Fruit fly (Drosophila melanogaster) whole organism, embryonic: ENCODE data around the gene CG34298.

Experiments used
- Ada2b ChIP-seq: fragments of 200-800 bp; sonication (Bioruptor generic); IDR thresholded peaks from 2 replicates; pipeline ENCODE4 v1.3.6; 2022; ENCODE audit warnings: missing biosample characterization, missing genetic modification characterization
- Atf6 ChIP-seq: fragments of 200-800 bp; sonication (Bioruptor generic); IDR thresholded peaks from 2 replicates; pipeline ENCODE4 v1.3.6; 2022; ENCODE audit warnings: missing biosample characterization, missing genetic modification characterization
- CG10274 ChIP-seq: fragments of 200-800 bp; sonication (Bioruptor generic); optimal IDR thresholded peaks from 3 replicates; lab custom pipeline; 2017; ENCODE audit warnings: missing biosample characterization, mild to moderate bottlenecking, missing genetic modification characterization
- CG11695 ChIP-seq: fragments of 200-800 bp; sonication (Bioruptor generic); IDR thresholded peaks from 3 replicates; pipeline ENCODE4 v1.3.6; 2022; ENCODE audit warnings: missing biosample characterization, missing genetic modification characterization
- CG12659 ChIP-seq: fragments of 200-800 bp; sonication (Bioruptor generic); optimal IDR thresholded peaks from 3 replicates; lab custom pipeline; 2017; ENCODE audit warnings: mild to moderate bottlenecking, missing biosample characterization, missing genetic modification reagents, missing genetic modification characterization
- CG13624 ChIP-seq: fragments of 200-800 bp; sonication (Bioruptor generic); optimal IDR thresholded peaks from 2 replicates; lab custom pipeline; 2016; ENCODE audit warnings: missing biosample characterization, missing genetic modification characterization
- CG14710 ChIP-seq: fragments of 200-800 bp; sonication (Bioruptor generic); optimal IDR thresholded peaks from 3 replicates; lab custom pipeline; 2019; ENCODE audit warnings: missing biosample characterization, mild to moderate bottlenecking, missing genetic modification characterization, moderate library complexity
- CG18011 ChIP-seq: fragments of 200-800 bp; sonication (Bioruptor generic); optimal IDR thresholded peaks from 2 replicates; lab custom pipeline; 2017; ENCODE audit warnings: missing biosample characterization, missing genetic modification characterization, mild to moderate bottlenecking, moderate library complexity, missing genotype
- CG1832 ChIP-seq: fragments of 200-800 bp; sonication (Bioruptor generic); optimal IDR thresholded peaks from 2 replicates; lab custom pipeline; 2017; ENCODE audit warnings: missing biosample characterization, mild to moderate bottlenecking, missing genetic modification characterization, inconsistent platforms
- CG2678 ChIP-seq: fragments of 200-800 bp; sonication (Bioruptor generic); optimal IDR thresholded peaks from 3 replicates; lab custom pipeline; 2019; ENCODE audit warnings: missing biosample characterization, mild to moderate bottlenecking, missing genetic modification characterization, moderate library complexity
- CG31224 ChIP-seq: fragments of 200-800 bp; sonication (Bioruptor generic); IDR thresholded peaks from 2 replicates; pipeline ENCODE4 v1.3.6; 2022; ENCODE audit warnings: missing biosample characterization, missing genetic modification characterization
- CG32532 ChIP-seq: fragments of 200-800 bp; sonication (Bioruptor generic); IDR thresholded peaks from 2 replicates; pipeline ENCODE4 v1.3.6; 2022; ENCODE audit warnings: missing biosample characterization, missing genetic modification characterization
- CG3281 ChIP-seq: fragments of 200-800 bp; sonication (Bioruptor generic); optimal IDR thresholded peaks from 3 replicates; lab custom pipeline; 2017; ENCODE audit warnings: missing biosample characterization, mild to moderate bottlenecking, missing genetic modification characterization
- CG34422 ChIP-seq: fragments of 200-800 bp; sonication (Bioruptor generic); IDR thresholded peaks from 3 replicates; pipeline ENCODE4 v1.3.6; 2022; ENCODE audit warnings: missing biosample characterization, missing genetic modification characterization
- CG6765 ChIP-seq: fragments of 200-800 bp; sonication (Bioruptor generic); optimal IDR thresholded peaks from 3 replicates; lab custom pipeline; 2017; ENCODE audit warnings: missing biosample characterization, mild to moderate bottlenecking, missing genetic modification characterization
- CG7839 ChIP-seq: fragments of 200-800 bp; sonication (Bioruptor generic); optimal IDR thresholded peaks from 3 replicates; lab custom pipeline; 2018; ENCODE audit warnings: missing biosample characterization, mild to moderate bottlenecking, missing genetic modification characterization, moderate library complexity
- Chrac-16 ChIP-seq: fragments of 200-800 bp; sonication (Bioruptor generic); optimal IDR thresholded peaks from 3 replicates; lab custom pipeline; 2016; ENCODE audit warnings: missing biosample characterization, missing genetic modification characterization
- Fer2 ChIP-seq: fragments of 200-800 bp; sonication (Bioruptor generic); optimal IDR thresholded peaks from 2 replicates; lab custom pipeline; 2018; ENCODE audit warnings: missing biosample characterization, mild to moderate bottlenecking, missing genetic modification characterization, moderate library complexity
- Fer3 ChIP-seq: fragments of 200-800 bp; sonication (Bioruptor generic); optimal IDR thresholded peaks from 2 replicates; lab custom pipeline; 2018; ENCODE audit warnings: missing biosample characterization, mild to moderate bottlenecking, missing genetic modification characterization, moderate library complexity
- Gug ChIP-seq: fragments of 200-800 bp; sonication (Bioruptor generic); IDR thresholded peaks from 4 replicates; pipeline ENCODE4 v1.3.6; 2022; ENCODE audit warnings: missing biosample characterization, missing genetic modification characterization
- H2.0 ChIP-seq: fragments of 200-800 bp; sonication (Bioruptor generic); IDR thresholded peaks from 2 replicates; pipeline ENCODE4 v1.3.6; 2022; ENCODE audit warnings: missing biosample characterization, missing genetic modification characterization
- Myb ChIP-seq: fragments of 200-800 bp; sonication (Bioruptor generic); optimal IDR thresholded peaks from 2 replicates; lab custom pipeline; 2016; ENCODE audit warnings: missing biosample characterization, missing genetic modification characterization
- NFAT ChIP-seq: fragments of 200-800 bp; sonication (Bioruptor generic); IDR thresholded peaks from 2 replicates; pipeline ENCODE4 v1.3.6; 2022; ENCODE audit warnings: missing biosample characterization, missing genetic modification characterization
- Pdp1 ChIP-seq, 2 experiments: fragments of 200-800 bp; sonication (Bioruptor generic); optimal IDR thresholded peaks; 3 replicates each; lab custom pipeline; 2016; ENCODE audit warnings: missing biosample characterization in 2 of 2, missing genetic modification characterization in 2 of 2, mild to moderate bottlenecking in 1 of 2, moderate library complexity in 1 of 2
- Ptx1 ChIP-seq: fragments of 200-800 bp; sonication (Bioruptor generic); IDR thresholded peaks from 2 replicates; pipeline ENCODE4 v1.3.6; 2022; ENCODE audit warnings: missing biosample characterization, missing genetic modification characterization
- Taf1 ChIP-seq: fragments of 200-800 bp; sonication (Bioruptor generic); IDR thresholded peaks from 2 replicates; pipeline ENCODE4 v1.3.6; 2022; ENCODE audit warnings: missing biosample characterization, missing genetic modification characterization
- Xrp1 ChIP-seq: fragments of 200-800 bp; sonication (Bioruptor generic); IDR thresholded peaks from 2 replicates; pipeline ENCODE4 v1.3.6; 2022; ENCODE audit warnings: missing biosample characterization, missing genetic modification characterization
- al ChIP-seq: fragments of 200-800 bp; sonication (Bioruptor generic); IDR thresholded peaks from 2 replicates; pipeline ENCODE4 v1.3.6; 2022; ENCODE audit warnings: missing biosample characterization, missing genetic modification characterization
- ase ChIP-seq: fragments of 200-800 bp; sonication (Bioruptor generic); IDR thresholded peaks from 3 replicates; pipeline ENCODE4 v1.3.6; 2022; ENCODE audit warnings: missing biosample characterization, missing genetic modification characterization
- corto ChIP-seq: fragments of 200-800 bp; sonication (Bioruptor generic); optimal IDR thresholded peaks from 2 replicates; lab custom pipeline; 2016; ENCODE audit warnings: missing biosample characterization, mild to moderate bottlenecking, missing genetic modification characterization, moderate library complexity
- exex ChIP-seq: fragments of 200-800 bp; sonication (Bioruptor generic); optimal IDR thresholded peaks from 4 replicates; lab custom pipeline; 2018; ENCODE audit warnings: missing biosample characterization, mild to moderate bottlenecking, missing genetic modification characterization, moderate library complexity
- h ChIP-seq: fragments of >200 bp; optimal IDR thresholded peaks from 2 replicates; lab custom pipeline; 2017
- hb ChIP-seq: fragments of 200-800 bp; sonication (Bioruptor generic); IDR thresholded peaks from 3 replicates; pipeline ENCODE4 v1.3.6; 2022; ENCODE audit warnings: missing biosample characterization, missing genetic modification characterization; ENCODE audit not compliant: partially characterized antibody
- hkb ChIP-seq, 2 experiments: fragments of 200-800 bp in 1 of 2; fragments of >200 bp in 1 of 2; sonication (Bioruptor generic) in 1 of 2; IDR thresholded peaks in 1 of 2; optimal IDR thresholded peaks in 1 of 2; 2 replicates each; pipeline versions ENCODE4 v1.3.6 to Lab custom; 2017 to 2022; ENCODE audit warnings: missing biosample characterization in 1 of 2, missing genetic modification characterization in 1 of 2
- ind ChIP-seq: fragments of 200-800 bp; sonication (Bioruptor generic); optimal IDR thresholded peaks from 3 replicates; lab custom pipeline; 2016; ENCODE audit warnings: missing biosample characterization, missing genetic modification characterization
- knrl ChIP-seq: fragments of 200-800 bp; sonication (Bioruptor generic); IDR thresholded peaks from 3 replicates; pipeline ENCODE4 v1.3.6; 2022; ENCODE audit warnings: missing biosample characterization, missing genetic modification characterization; ENCODE audit not compliant: partially characterized antibody
- lab ChIP-seq: fragments of 200-800 bp; sonication (Bioruptor generic); optimal IDR thresholded peaks from 3 replicates; lab custom pipeline; 2017; ENCODE audit warnings: missing biosample characterization, missing genetic modification characterization, mild to moderate bottlenecking, moderate library complexity, missing genetic modification reagents
- lmd ChIP-seq: fragments of 200-800 bp; sonication (Bioruptor generic); IDR thresholded peaks from 2 replicates; pipeline ENCODE4 v1.3.6; 2022; ENCODE audit warnings: missing biosample characterization, missing genetic modification characterization
- luna ChIP-seq: fragments of 200-800 bp; sonication (Bioruptor generic); optimal IDR thresholded peaks from 2 replicates; lab custom pipeline; 2016; ENCODE audit warnings: missing biosample characterization, missing genetic modification characterization
- onecut ChIP-seq: fragments of 200-800 bp; sonication (Bioruptor generic); IDR thresholded peaks from 2 replicates; pipeline ENCODE4 v1.3.6; 2022; ENCODE audit warnings: missing biosample characterization, missing genetic modification characterization
- otp ChIP-seq: fragments of 200-800 bp; sonication (Bioruptor generic); IDR thresholded peaks from 3 replicates; pipeline ENCODE4, ENCODE4 v1.3.6; 2022; ENCODE audit warnings: missing biosample characterization, missing genetic modification characterization
- pan ChIP-seq, 4 experiments: fragments of >200 bp in 3 of 4; fragments of 200-800 bp in 1 of 4; sonication (Bioruptor generic) in 1 of 4; optimal IDR thresholded peaks in 3 of 4; IDR thresholded peaks in 1 of 4; 2 replicates each; pipeline versions ENCODE4 v1.3.6 to Lab custom; 2017 to 2022; ENCODE audit warnings: missing biosample characterization in 2 of 4, missing genetic modification characterization in 2 of 4, mixed read lengths in 1 of 4
- pho ChIP-seq: fragments of 200-800 bp; sonication (Bioruptor generic); optimal IDR thresholded peaks from 2 replicates; lab custom pipeline; 2016; ENCODE audit warnings: missing biosample characterization, missing genetic modification characterization
- rib ChIP-seq: fragments of 200-800 bp; sonication (Bioruptor generic); IDR thresholded peaks from 2 replicates; pipeline ENCODE4 v1.3.6; 2022; ENCODE audit warnings: missing biosample characterization, missing genetic modification characterization
- row ChIP-seq: fragments of 200-800 bp; sonication (Bioruptor generic); IDR thresholded peaks from 3 replicates; pipeline ENCODE4 v1.3.6; 2022; ENCODE audit warnings: missing biosample characterization, missing genetic modification characterization
- stc ChIP-seq: fragments of 200-800 bp; sonication (Bioruptor generic); IDR thresholded peaks from 2 replicates; pipeline ENCODE4 v1.3.6; 2022; ENCODE audit warnings: missing biosample characterization, missing genetic modification characterization
- toy ChIP-seq: fragments of 200-800 bp; sonication (Bioruptor generic); IDR thresholded peaks from 2 replicates; pipeline ENCODE4 v1.3.6; 2022; ENCODE audit warnings: missing biosample characterization, missing genetic modification characterization

CG34298 gene

DNA sequence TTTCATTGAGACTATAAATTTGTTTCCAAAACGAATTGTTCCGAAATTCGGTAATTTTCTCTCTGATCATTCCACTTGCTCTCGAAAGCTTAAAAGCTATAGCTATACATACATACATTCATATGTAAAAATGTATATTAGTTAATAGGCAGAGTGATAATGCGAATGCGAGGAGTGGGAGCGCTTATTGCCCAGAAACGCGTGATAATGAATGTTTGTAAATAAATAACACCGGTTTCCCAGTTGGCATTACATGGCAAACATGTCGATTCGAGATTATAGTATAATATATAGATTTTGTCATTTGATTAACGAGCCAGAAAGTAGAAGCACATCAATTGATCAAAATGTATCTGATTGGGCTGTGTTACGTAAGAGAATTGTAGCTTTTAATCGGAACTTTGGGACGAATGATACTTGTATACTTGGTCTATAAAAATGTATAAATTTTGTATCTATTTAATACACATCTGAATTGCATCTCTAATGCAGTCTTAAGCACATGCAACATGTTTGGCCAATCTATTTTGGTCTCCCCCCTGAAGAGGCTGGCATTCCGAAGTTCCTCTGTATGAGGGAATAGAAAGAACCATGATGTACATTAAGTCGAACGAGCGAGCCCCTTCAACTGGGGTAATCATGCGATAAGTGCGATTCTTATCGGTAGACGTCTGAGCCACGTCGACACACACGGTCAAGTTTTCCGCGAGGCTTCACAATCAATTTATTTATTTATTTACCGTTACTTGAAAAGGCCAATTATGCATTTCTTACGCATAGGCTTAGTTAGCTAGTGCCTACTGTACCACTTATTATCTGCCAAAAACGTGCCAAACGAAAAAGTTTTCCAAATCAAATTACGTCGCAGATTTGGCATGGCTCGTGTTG, 13.3 kb downstream of the CG34298 start (continued):
- TF ChIP-seq otp (GFP tag; lab: Robert Waterston, UW) (peak; percentile 42; the same call in 1 of the 3 replicates), CG3281 (GFP tag; lab: Kevin White, UChicago) (peak; percentile 37), luna (GFP tag; lab: Kevin White, UChicago) (no peak), al (peak; percentile 36; the same call in 1 of the 2 replicates), Atf6 (GFP tag; lab: Robert Waterston, UW) (peak; percentile 54), hkb (optimal IDR thresholded peaks at IDR 0.05; lab: Kevin White, UChicago) (no peak), hkb (GFP tag; IDR thresholded peaks at IDR 0.05; lab: Robert Waterston, UW) (peak; percentile 47), lmd (GFP tag; lab: Robert Waterston, UW) (peak; percentile 42; the same call in 1 of the 2 replicates), hb (GFP tag; lab: Robert Waterston, UW) (no peak), CG13624 (GFP tag; lab: Kevin White, UChicago) (peak; percentile 78), NFAT (peak; percentile 49; the same call in 1 of the 2 replicates), CG6765 (GFP tag; lab: Kevin White, UChicago) (peak; percentile 31), Chrac-16 (no peak), CG10274 (GFP tag; lab: Kevin White, UChicago) (peak; percentile 85), CG11695 (0 out of 3 replicates have a peak, but pooled peaks have one; percentile 35), CG7839 (peak; percentile 6), Gug (GFP tag; lab: Robert Waterston, UW) (0 out of 4 replicates have a peak, but pooled peaks have one; percentile 20), knrl (GFP tag; lab: Robert Waterston, UW) (no peak), CG14710 (tag; lab: Kevin White, UChicago) (no peak), toy (0 out of 2 replicates have a peak, but pooled peaks have one; percentile 11), corto (GFP tag; lab: Kevin White, UChicago) (no peak), CG12659 (peak; percentile 11), CG18011 (no peak), CG2678 (tag; lab: Kevin White, UChicago) (peak; percentile 49), Myb (GFP tag; lab: Kevin White, UChicago) (peak; percentile 2), ase (GFP tag; lab: Robert Waterston, UW) (no peak), rib (GFP tag; lab: Robert Waterston, UW) (peak; percentile 68; the same call in 1 of the 2 replicates), Ptx1 (GFP tag; lab: Robert Waterston, UW) (0 out of 2 replicates have a peak, but pooled peaks have one; percentile 32), ind (no peak), Fer3 (peak; percentile 35), row (GFP tag; lab: Robert Waterston, UW) (peak; percentile 49), Fer2 (no peak), h (lab: Kevin White, UChicago) (no peak), Pdp1 (GFP tag; optimal IDR thresholded peaks at IDR 0.05; lab: Kevin White, UChicago) (peak in 1 of 2 experiments; percentile 88), CG31224 (GFP tag; lab: Robert Waterston, UW) (peak; percentile 43), pho (GFP tag; lab: Kevin White, UChicago) (no peak), CG1832 (GFP tag; lab: Kevin White, UChicago) (no peak), stc (GFP tag; lab: Robert Waterston, UW) (0 out of 2 replicates have a peak, but pooled peaks have one; percentile 25), Taf1 (GFP tag; lab: Robert Waterston, UW) (peak; percentile 35; the same call in 1 of the 2 replicates), Xrp1 (0 out of 2 replicates have a peak, but pooled peaks have one; percentile 5), CG34422 (GFP tag; lab: Robert Waterston, UW) (no peak), lab (GFP tag; lab: Kevin White, UChicago) (peak; percentile 56), onecut (GFP tag; lab: Robert Waterston, UW) (no peak), H2.0 (GFP tag; lab: Robert Waterston, UW) (0 out of 2 replicates have a peak, but pooled peaks have one; percentile 19), Ada2b (0 out of 2 replicates have a peak, but pooled peaks have one; percentile 25), pan (optimal IDR thresholded peaks at IDR 0.05; lab: Kevin White, UChicago) (no peak), pan (GFP tag; optimal IDR thresholded peaks at IDR 0.05 in 1 of 2, IDR thresholded peaks at IDR 0.05 in 1 of 2) (peak in 1 of 2 experiments; percentile 45), exex (tag; lab: Kevin White, UChicago) (peak; percentile 64), CG32532 (GFP tag; lab: Robert Waterston, UW) (peak; percentile 83)
